Fruit fly (Drosophila melanogaster) whole organism, prepupa: Measurements from ENCODE around the gene CG33642.

ENCODE experiments used
- Blimp-1 ChIP-seq: fragments of 200-800 bp; sonication (Bioruptor generic); optimal IDR thresholded peaks from 3 replicates; lab custom pipeline; 2017; ENCODE audit warnings: missing biosample characterization, missing genetic modification characterization, mild to moderate bottlenecking, moderate library complexity, missing genetic modification reagents
- CG10631 ChIP-seq: fragments of 200-800 bp; sonication (Bioruptor generic); optimal IDR thresholded peaks from 2 replicates; lab custom pipeline; 2016; ENCODE audit warnings: missing biosample characterization, missing genetic modification characterization
- CG10669 ChIP-seq: fragments of 200-800 bp; sonication (Bioruptor generic); optimal IDR thresholded peaks from 3 replicates; lab custom pipeline; 2018; ENCODE audit warnings: missing biosample characterization, mild to moderate bottlenecking, missing genetic modification characterization, moderate library complexity
- CG11762 ChIP-seq: fragments of 200-800 bp; sonication (Bioruptor generic); optimal IDR thresholded peaks from 3 replicates; lab custom pipeline; 2016; ENCODE audit warnings: missing biosample characterization, missing genetic modification characterization; ENCODE audit not compliant: insufficient read depth
- CG11902 ChIP-seq: fragments of 200-800 bp; sonication (Bioruptor generic); optimal IDR thresholded peaks from 3 replicates; lab custom pipeline; 2016; ENCODE audit warnings: missing biosample characterization, missing genetic modification characterization
- CG3032 ChIP-seq: fragments of 200-800 bp; optimal IDR thresholded peaks from 2 replicates; lab custom pipeline; 2019; ENCODE audit warnings: missing biosample characterization, mild to moderate bottlenecking, missing genetic modification characterization, moderate library complexity
- CG34406 ChIP-seq: fragments of 200-800 bp; sonication (Bioruptor generic); optimal IDR thresholded peaks from 3 replicates; lab custom pipeline; 2016; ENCODE audit warnings: missing biosample characterization, missing genetic modification characterization
- CG4318 ChIP-seq: fragments of 200-800 bp; sonication (Bioruptor generic); optimal IDR thresholded peaks from 3 replicates; lab custom pipeline; 2017; ENCODE audit warnings: missing biosample characterization, mild to moderate bottlenecking, missing genetic modification characterization
- CG6163 ChIP-seq: fragments of 200-800 bp; sonication (Bioruptor generic); IDR thresholded peaks from 3 replicates; pipeline ENCODE4 v1.3.6; 2022; ENCODE audit warnings: missing biosample characterization, missing genetic modification characterization
- CG6276 ChIP-seq: fragments of 200-800 bp; sonication (Bioruptor generic); optimal IDR thresholded peaks from 2 replicates; lab custom pipeline; 2017; ENCODE audit warnings: missing biosample characterization, mild to moderate bottlenecking, missing genetic modification characterization
- CG6808 ChIP-seq: fragments of 200-800 bp; sonication (Bioruptor generic); optimal IDR thresholded peaks from 3 replicates; lab custom pipeline; 2017; ENCODE audit warnings: missing biosample characterization, missing genetic modification characterization, mild to moderate bottlenecking, moderate library complexity, missing genetic modification reagents
- CG8119 ChIP-seq: fragments of 200-800 bp; sonication (Bioruptor generic); IDR thresholded peaks from 3 replicates; pipeline ENCODE4 v1.3.6; 2022; ENCODE audit warnings: missing biosample characterization, missing genetic modification characterization
- CG8319 ChIP-seq: fragments of 200-800 bp; sonication (Bioruptor generic); optimal IDR thresholded peaks from 3 replicates; lab custom pipeline; 2016; ENCODE audit warnings: missing biosample characterization, missing genetic modification characterization
- CG8632 ChIP-seq: fragments of 200-800 bp; sonication (Bioruptor generic); optimal IDR thresholded peaks from 3 replicates; lab custom pipeline; 2016; ENCODE audit warnings: missing biosample characterization, missing genetic modification characterization
- CG9139 ChIP-seq: fragments of 200-800 bp; sonication (Bioruptor generic); optimal IDR thresholded peaks from 3 replicates; lab custom pipeline; 2017; ENCODE audit warnings: missing biosample characterization, mild to moderate bottlenecking, missing genetic modification characterization
- Eip78C ChIP-seq: fragments of 200-800 bp; sonication (Bioruptor generic); peaks from one replicate; lab custom pipeline; 2016; ENCODE audit warnings: missing biosample characterization, missing genetic modification characterization
- Ets96B ChIP-seq: fragments of 200-800 bp; optimal IDR thresholded peaks from 2 replicates; lab custom pipeline; 2019; ENCODE audit warnings: missing biosample characterization, mild to moderate bottlenecking, missing genetic modification characterization, moderate library complexity
- Hr39 ChIP-seq: fragments of 200-800 bp; sonication (Bioruptor generic); optimal IDR thresholded peaks from 2 replicates; lab custom pipeline; 2016; ENCODE audit warnings: missing biosample characterization, missing genetic modification characterization
- Hr4 ChIP-seq: fragments of 200-800 bp; sonication (Bioruptor generic); optimal IDR thresholded peaks from 3 replicates; lab custom pipeline; 2016; ENCODE audit warnings: missing biosample characterization, missing genetic modification characterization
- Lpt ChIP-seq: fragments of 200-800 bp; sonication (Bioruptor generic); optimal IDR thresholded peaks from 3 replicates; lab custom pipeline; 2016; ENCODE audit warnings: missing biosample characterization, missing genetic modification characterization
- OdsH ChIP-seq: fragments of 200-800 bp; sonication (Bioruptor generic); optimal IDR thresholded peaks from 3 replicates; lab custom pipeline; 2016; ENCODE audit warnings: missing biosample characterization, missing genetic modification characterization
- Sox102F ChIP-seq: fragments of 200-800 bp; sonication (Bioruptor generic); optimal IDR thresholded peaks from 2 replicates; lab custom pipeline; 2016; ENCODE audit warnings: missing biosample characterization, mild to moderate bottlenecking, missing genetic modification characterization
- Sox14 ChIP-seq: fragments of 200-800 bp; sonication (Bioruptor generic); optimal IDR thresholded peaks from 3 replicates; lab custom pipeline; 2016; ENCODE audit warnings: missing biosample characterization, missing genetic modification characterization
- Sox15 ChIP-seq: fragments of 200-800 bp; sonication (Bioruptor generic); optimal IDR thresholded peaks from 3 replicates; lab custom pipeline; 2016; ENCODE audit warnings: missing biosample characterization, missing genetic modification characterization
- achi ChIP-seq: fragments of 200-800 bp; sonication (Bioruptor generic); optimal IDR thresholded peaks from 3 replicates; lab custom pipeline; 2016; ENCODE audit warnings: missing biosample characterization, missing genetic modification characterization
- acj6 ChIP-seq: fragments of 200-800 bp; sonication (Bioruptor generic); optimal IDR thresholded peaks from 3 replicates; lab custom pipeline; 2016; ENCODE audit warnings: missing biosample characterization, missing genetic modification characterization
- dac ChIP-seq: fragments of 200-800 bp; sonication (Bioruptor generic); optimal IDR thresholded peaks from 2 replicates; lab custom pipeline; 2017; ENCODE audit warnings: missing biosample characterization, mild to moderate bottlenecking, missing genetic modification characterization
- dsx ChIP-seq: fragments of 200-800 bp; optimal IDR thresholded peaks from 3 replicates; lab custom pipeline; 2019; ENCODE audit warnings: missing biosample characterization, mild to moderate bottlenecking, missing genetic modification characterization, moderate library complexity; ENCODE audit not compliant: poor library complexity, severe bottlenecking
- eg ChIP-seq: fragments of 200-800 bp; sonication (Bioruptor generic); IDR thresholded peaks from 3 replicates; pipeline ENCODE4 v1.3.6; 2022; ENCODE audit warnings: missing biosample characterization, missing genetic modification characterization
- esn ChIP-seq: fragments of 200-800 bp; sonication (Bioruptor generic); optimal IDR thresholded peaks from 2 replicates; lab custom pipeline; 2016; ENCODE audit warnings: missing biosample characterization, mild to moderate bottlenecking, missing genetic modification characterization, moderate library complexity
- fkh ChIP-seq: fragments of 200-800 bp; sonication (Bioruptor generic); optimal IDR thresholded peaks from 3 replicates; lab custom pipeline; 2017; ENCODE audit warnings: missing biosample characterization, mild to moderate bottlenecking, missing genetic modification characterization, moderate library complexity
- lz ChIP-seq: fragments of 200-800 bp; sonication (Bioruptor generic); optimal IDR thresholded peaks from 3 replicates; lab custom pipeline; 2016; ENCODE audit warnings: missing biosample characterization, missing genetic modification characterization
- net ChIP-seq: fragments of 200-800 bp; sonication (Bioruptor generic); optimal IDR thresholded peaks from 3 replicates; lab custom pipeline; 2016; ENCODE audit warnings: missing biosample characterization, missing genetic modification characterization
- pdm3 ChIP-seq: fragments of 200-800 bp; sonication (Bioruptor generic); optimal IDR thresholded peaks from 3 replicates; lab custom pipeline; 2016; ENCODE audit warnings: missing biosample characterization, missing genetic modification characterization
- spab ChIP-seq: fragments of 200-800 bp; sonication (Bioruptor generic); optimal IDR thresholded peaks from 2 replicates; lab custom pipeline; 2017; ENCODE audit warnings: missing biosample characterization, mild to moderate bottlenecking, missing genetic modification characterization, missing genetic modification reagents
- ss ChIP-seq, 2 experiments: fragments of 200-800 bp; sonication (Bioruptor generic); optimal IDR thresholded peaks; 2 replicates in 1 of 2; 3 replicates in 1 of 2; lab custom pipeline; 2017 to 2018; ENCODE audit warnings: mild to moderate bottlenecking in 2 of 2, missing biosample characterization in 2 of 2, missing genetic modification characterization in 2 of 2, moderate library complexity in 1 of 2

The CG33642 gene

dm6 chr2L:13547738-13548726 lies 18.3 kb downstream of the CG33642 start (continued):
- TF ChIP-seq dsx (GFP tag; lab: Kevin White, UChicago) (peak; percentile 52), CG11762 (GFP tag; lab: Kevin White, UChicago) (peak; percentile 64), achi (peak; percentile 80), Sox14 (GFP tag; lab: Kevin White, UChicago) (peak; percentile 84), esn (peak; percentile 87), eg (GFP tag; lab: Robert Waterston, UW) (peak; percentile 40; the same call in 1 of the 3 replicates), Ets96B (peak; percentile 67), CG6163 (GFP tag; lab: Robert Waterston, UW) (no peak; the same call in 2 of the 3 replicates), CG8319 (GFP tag; lab: Kevin White, UChicago) (peak; percentile 66), pdm3 (GFP tag; lab: Kevin White, UChicago) (peak; percentile 78), lz (GFP tag; lab: Kevin White, UChicago) (peak; percentile 85), OdsH (GFP tag; lab: Kevin White, UChicago) (peak; percentile 84), CG10631 (peak; percentile 86), Sox102F (GFP tag; lab: Kevin White, UChicago) (peak; percentile 79), CG3032 (tag; lab: Kevin White, UChicago) (peak; percentile 81), Sox15 (peak; percentile 73), Lpt (GFP tag; lab: Kevin White, UChicago) (no peak), CG11902 (peak; percentile 95), dac (GFP tag; lab: Kevin White, UChicago) (peak; percentile 2), Eip78C (GFP tag; lab: Kevin White, UChicago) (peak; percentile 93), CG6276 (GFP tag; lab: Kevin White, UChicago) (peak; percentile 65), spab (GFP tag; lab: Kevin White, UChicago) (peak; percentile 85), Blimp-1 (peak; percentile 48), CG34406 (GFP tag; lab: Kevin White, UChicago) (peak; percentile 64), CG8119 (GFP tag; lab: Robert Waterston, UW) (no peak; the same call in 1 of the 3 replicates), CG10669 (peak; percentile 77), CG8632 (GFP tag; lab: Kevin White, UChicago) (peak; percentile 64), fkh (GFP tag; lab: Kevin White, UChicago) (no peak), CG4318 (GFP tag; lab: Kevin White, UChicago) (peak; percentile 69), CG6808 (GFP tag; lab: Kevin White, UChicago) (peak; percentile 85), CG9139 (GFP tag; lab: Kevin White, UChicago) (peak; percentile 55), ss (GFP tag; optimal IDR thresholded peaks at IDR 0.05; lab: Kevin White, UChicago) (peak; percentile 54 to 72), Hr39 (GFP tag; lab: Kevin White, UChicago) (peak; percentile 88), Hr4 (GFP tag; lab: Kevin White, UChicago) (peak; percentile 80), net (GFP tag; lab: Kevin White, UChicago) (peak; percentile 55), acj6 (GFP tag; lab: Kevin White, UChicago) (peak; percentile 76)
